Worm (Caenorhabditis elegans): ENCODE results near the gene F16B4.7.
A peak's percentile ranks its signal among the peaks of the same experiment; 100 is the strongest.

The F16B4.7 gene

DNA sequence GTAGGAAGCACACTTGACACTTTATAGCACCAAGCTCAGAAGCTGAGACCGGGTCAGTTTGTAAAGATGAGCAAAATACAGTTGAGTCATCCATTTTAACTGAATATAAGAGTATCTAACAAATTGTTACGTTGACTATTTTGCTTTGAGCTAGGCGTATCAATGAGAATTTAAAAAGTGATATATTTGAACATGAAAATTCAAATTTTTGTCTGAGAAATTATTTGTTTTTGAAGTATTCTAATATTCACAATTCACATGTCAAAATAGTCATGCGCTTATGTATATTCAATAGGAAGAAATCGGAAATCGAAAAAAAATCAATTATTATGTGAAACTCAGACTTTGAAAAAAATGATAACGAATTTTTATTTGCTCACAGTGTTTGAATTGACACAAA is 38.8 kb downstream of the F16B4.7 start, which contains the start of gene nhr-110:
Gene nhr-110, minus strand, starts transcription at position 101 of the 400 bp plus-strand sequence.
- TF ChIP-seq F22D6.2 (tag; optimal IDR thresholded peaks at IDR 0.05): no peak

ce11 chrV:1626720-1627119 is 41.2 kb downstream of the F16B4.7 start, which contains the start of gene nhr-237:
Gene nhr-237, minus strand, starts transcription at chrV:1626820.
- TF ChIP-seq F37B4.10 (GFP tag; IDR thresholded peaks at IDR 0.05) (no peak), xnd-1 (tag; optimal IDR thresholded peaks at IDR 0.05) (no peak), Y53F4B.3 (GFP tag; IDR thresholded peaks at IDR 0.05) (no peak), Y56A3A.18 (GFP tag; IDR thresholded peaks at IDR 0.05) (no peak)

- peak; percentile 22 for TF ChIP-seq lin-40 (tag; optimal IDR thresholded peaks at IDR 0.05)
- TF ChIP-seq F57A8.1 (GFP tag; optimal IDR thresholded peaks at IDR 0.05): no peak
- no peak for TF ChIP-seq F37B4.10 (GFP tag; IDR thresholded peaks at IDR 0.05)
- 0 out of 2 replicates have a peak, but pooled peaks have one; percentile 25 for TF ChIP-seq Y53G8AR.9 (GFP tag; conservative IDR thresholded peaks at IDR 0.05)
- no peak for TF ChIP-seq mel-28 (tag; optimal IDR thresholded peaks at IDR 0.05; ENCODE audit: borderline replicate concordance)
- TF ChIP-seq snpc-1.3 (tag; optimal IDR thresholded peaks at IDR 0.05; ENCODE audit: insufficient read depth): no peak
- TF ChIP-seq lin-26 (GFP tag; IDR thresholded peaks at IDR 0.05): peak; percentile 40; the same call in 1 of the 2 replicates
- no peak for TF ChIP-seq cebp-2 (GFP tag; IDR thresholded peaks at IDR 0.05)
- no peak for TF ChIP-seq xnd-1 (tag; optimal IDR thresholded peaks at IDR 0.05)
These were observed 41.8 kb downstream of the F16B4.7 start for ce11 chrV:1627269-1627668.

ce11 chrV:1629329-1629728 is 43.8 kb downstream of the F16B4.7 start, which contains the start of gene nhr-238:
Gene nhr-238, minus strand, starts transcription at chrV:1629432.
- no peak for TF ChIP-seq tbp1 (GFP tag; optimal IDR thresholded peaks at IDR 0.05)
- no peak for TF ChIP-seq dpl-1 (GFP tag; optimal IDR thresholded peaks at IDR 0.05)

ce11 chrV:1631148-1631547 is 45.6 kb downstream of the F16B4.7 start, which contains the start of gene Y46H3D.8:
Gene Y46H3D.8, minus strand, starts transcription at chrV:1631248.
- TF ChIP-seq repo-1 (tag; optimal IDR thresholded peaks at IDR 0.05): no peak
- TF ChIP-seq bed-2 (GFP tag; IDR thresholded peaks at IDR 0.05): no peak
- no peak for TF ChIP-seq nhr-27 (tag; optimal IDR thresholded peaks at IDR 0.05)
- TF ChIP-seq him-1 (tag; optimal IDR thresholded peaks at IDR 0.05): no peak
- no peak for TF ChIP-seq mes-4 (tag; optimal IDR thresholded peaks at IDR 0.05)
- TF ChIP-seq atf-7 (tag; optimal IDR thresholded peaks at IDR 0.05): no peak
- no peak for TF ChIP-seq rec-8 (tag; optimal IDR thresholded peaks at IDR 0.05)
- no peak for TF ChIP-seq aptf-3 (GFP tag; IDR thresholded peaks at IDR 0.05)
- no peak for TF ChIP-seq B0019.2 (GFP tag; conservative IDR thresholded peaks at IDR 0.05)
- no peak for TF ChIP-seq ztf-6 (GFP tag; IDR thresholded peaks at IDR 0.05)
- no peak for TF ChIP-seq fkh-3 (tag; optimal IDR thresholded peaks at IDR 0.05)
- TF ChIP-seq T07F8.4 (tag; optimal IDR thresholded peaks at IDR 0.05): no peak
- no peak for TF ChIP-seq ceh-58 (GFP tag; IDR thresholded peaks at IDR 0.05)

ce11 chrV:1631717-1632116 is 46.2 kb downstream of the F16B4.7 start, which contains the start of gene irld-17:
Gene irld-17, plus strand, starts transcription at chrV:1632017.
- TF ChIP-seq ceh-79 (tag; optimal IDR thresholded peaks at IDR 0.05): no peak
- no peak for TF ChIP-seq attf-5 (GFP tag; optimal IDR thresholded peaks at IDR 0.05)
- no peak for TF ChIP-seq hlh-12 (tag; optimal IDR thresholded peaks at IDR 0.05)
- no peak for TF ChIP-seq snpc-1.3 (tag; optimal IDR thresholded peaks at IDR 0.05; ENCODE audit: insufficient read depth)
- no peak for TF ChIP-seq ceh-58 (GFP tag; IDR thresholded peaks at IDR 0.05)
- no peak for TF ChIP-seq ekl-4 (GFP tag; IDR thresholded peaks at IDR 0.05)
- no peak for TF ChIP-seq F49E8.2 (tag; optimal IDR thresholded peaks at IDR 0.05; ENCODE audit: insufficient read depth)
- TF ChIP-seq T07F8.4 (tag; optimal IDR thresholded peaks at IDR 0.05): no peak

All from whole organism, young adult.